Worm (Caenorhabditis elegans): ENCODE results near the gene vps-36.

Gene vps-36

ce11 chrV:10947210-10947609, 13.3 kb downstream of the vps-36 start:
- TF ChIP-seq lin-32 (GFP tag; optimal IDR thresholded peaks at IDR 0.05) (no peak), elt-3 (tag; optimal IDR thresholded peaks at IDR 0.05) (no peak)

- no peak for TF ChIP-seq ceh-83 (GFP tag; optimal IDR thresholded peaks at IDR 0.05)
- no peak for TF ChIP-seq ztf-11 (tag; optimal IDR thresholded peaks at IDR 0.05)
- no peak for TF ChIP-seq nhr-237 (tag; optimal IDR thresholded peaks at IDR 0.05)
- no peak for TF ChIP-seq lin-13 (tag; optimal IDR thresholded peaks at IDR 0.05)
- peak; percentile 28 for TF ChIP-seq ces-1 (GFP tag; optimal IDR thresholded peaks at IDR 0.05)
- TF ChIP-seq drap-1 (GFP tag; optimal IDR thresholded peaks at IDR 0.05), result no peak
- no peak for TF ChIP-seq sptf-1 (tag; optimal IDR thresholded peaks at IDR 0.05)
- TF ChIP-seq mab-5 (tag; optimal IDR thresholded peaks at IDR 0.05), result no peak
These were observed 15.6 kb downstream of the vps-36 start for ce11 chrV:10944903-10945302.

- TF ChIP-seq ham-2 (GFP tag; optimal IDR thresholded peaks at IDR 0.05) (no peak), ceh-39 (tag; optimal IDR thresholded peaks at IDR 0.05) (no peak), nhr-28 (tag; optimal IDR thresholded peaks at IDR 0.05) (no peak), mab-5 (tag; optimal IDR thresholded peaks at IDR 0.05) (no peak), snpc-4 (tag; optimal IDR thresholded peaks at IDR 0.05) (no peak), lin-13 (tag; optimal IDR thresholded peaks at IDR 0.05) (no peak), unc-39 (tag; optimal IDR thresholded peaks at IDR 0.05) (no peak), mep-1 (tag; optimal IDR thresholded peaks at IDR 0.05) (no peak), bed-3 (GFP tag; optimal IDR thresholded peaks at IDR 0.05) (no peak), M03D4.4 (tag; optimal IDR thresholded peaks at IDR 0.05) (no peak), nhr-2 (tag; optimal IDR thresholded peaks at IDR 0.05) (no peak), sem-2 (GFP tag; optimal IDR thresholded peaks at IDR 0.05) (no peak), cnd-1 (tag; optimal IDR thresholded peaks at IDR 0.05) (no peak), pha-4 (tag; optimal IDR thresholded peaks at IDR 0.05) (no peak), elt-3 (tag; optimal IDR thresholded peaks at IDR 0.05) (no peak), nhr-237 (tag; optimal IDR thresholded peaks at IDR 0.05) (no peak), zip-8 (tag; optimal IDR thresholded peaks at IDR 0.05) (no peak), unc-62 (GFP tag; optimal IDR thresholded peaks at IDR 0.05) (no peak)
These were observed 18.3 kb downstream of the vps-36 start, which contains the start of gene zip-9 for ce11 chrV:10942161-10942560. Gene zip-9, plus strand, starts transcription at chrV:10942461.

ce11 chrV:10941150-10941549, 19.3 kb downstream of the vps-36 start, which contains the start of gene F17C11.26:
Gene F17C11.26, plus strand, starts transcription at chrV:10941450.
- TF ChIP-seq zip-8 (tag; optimal IDR thresholded peaks at IDR 0.05) (no peak), unc-62 (GFP tag; optimal IDR thresholded peaks at IDR 0.05) (no peak), ztf-11 (tag; optimal IDR thresholded peaks at IDR 0.05) (no peak), unc-39 (tag; optimal IDR thresholded peaks at IDR 0.05) (no peak), ceh-39 (tag; optimal IDR thresholded peaks at IDR 0.05) (no peak), cnd-1 (tag; optimal IDR thresholded peaks at IDR 0.05) (no peak), ceh-83 (GFP tag; optimal IDR thresholded peaks at IDR 0.05) (no peak), elt-1 (tag; optimal IDR thresholded peaks at IDR 0.05; ENCODE audit: borderline replicate concordance, insufficient read depth) (no peak), hlh-1 (tag; optimal IDR thresholded peaks at IDR 0.05) (no peak), nhr-76 (tag; optimal IDR thresholded peaks at IDR 0.05) (no peak)

- TF ChIP-seq blmp-1 (tag; optimal IDR thresholded peaks at IDR 0.05) (peak; percentile 14), unc-39 (tag; optimal IDR thresholded peaks at IDR 0.05) (no peak), lsy-2 (tag; optimal IDR thresholded peaks at IDR 0.05) (peak; percentile 22), mls-2 (tag; optimal IDR thresholded peaks at IDR 0.05) (no peak), ceh-43 (GFP tag; optimal IDR thresholded peaks at IDR 0.05) (no peak), lin-13 (tag; optimal IDR thresholded peaks at IDR 0.05) (no peak), flh-1 (GFP tag; optimal IDR thresholded peaks at IDR 0.05) (no peak), bed-3 (GFP tag; optimal IDR thresholded peaks at IDR 0.05) (no peak), ceh-83 (GFP tag; optimal IDR thresholded peaks at IDR 0.05) (no peak), nhr-76 (tag; optimal IDR thresholded peaks at IDR 0.05) (no peak), nhr-237 (tag; optimal IDR thresholded peaks at IDR 0.05) (no peak), ces-1 (GFP tag; optimal IDR thresholded peaks at IDR 0.05) (peak; percentile 58), unc-120 (tag; optimal IDR thresholded peaks at IDR 0.05; ENCODE audit: poor library complexity, severe bottlenecking) (peak; percentile 34), nhr-28 (tag; optimal IDR thresholded peaks at IDR 0.05) (no peak), lin-32 (GFP tag; optimal IDR thresholded peaks at IDR 0.05) (no peak), nhr-2 (tag; optimal IDR thresholded peaks at IDR 0.05) (peak; percentile 68), mep-1 (tag; optimal IDR thresholded peaks at IDR 0.05) (peak; percentile 50), cnd-1 (tag; optimal IDR thresholded peaks at IDR 0.05) (no peak), pha-4 (tag; optimal IDR thresholded peaks at IDR 0.05) (peak; percentile 4), ham-2 (GFP tag; optimal IDR thresholded peaks at IDR 0.05) (peak; percentile 39), elt-1 (tag; optimal IDR thresholded peaks at IDR 0.05; ENCODE audit: borderline replicate concordance, insufficient read depth) (no peak), ceh-39 (tag; optimal IDR thresholded peaks at IDR 0.05) (peak; percentile 43), zip-8 (tag; optimal IDR thresholded peaks at IDR 0.05) (peak; percentile 66), ztf-11 (tag; optimal IDR thresholded peaks at IDR 0.05) (no peak), sem-2 (GFP tag; optimal IDR thresholded peaks at IDR 0.05) (no peak), M03D4.4 (tag; optimal IDR thresholded peaks at IDR 0.05) (no peak), tbx-8 (GFP tag; optimal IDR thresholded peaks at IDR 0.05) (no peak), mab-5 (tag; optimal IDR thresholded peaks at IDR 0.05) (no peak), nhr-12 (tag; optimal IDR thresholded peaks at IDR 0.05) (no peak), hlh-1 (tag; optimal IDR thresholded peaks at IDR 0.05) (peak; percentile 9), snpc-4 (tag; optimal IDR thresholded peaks at IDR 0.05) (no peak), unc-62 (GFP tag; optimal IDR thresholded peaks at IDR 0.05) (peak; percentile 75), drap-1 (GFP tag; optimal IDR thresholded peaks at IDR 0.05) (peak; percentile 20), elt-3 (tag; optimal IDR thresholded peaks at IDR 0.05) (no peak)
These were observed 19.9 kb downstream of the vps-36 start for ce11 chrV:10940571-10940991.
